Fruit fly (Drosophila melanogaster): ENCODE results near the gene Mfe2.

DNA sequence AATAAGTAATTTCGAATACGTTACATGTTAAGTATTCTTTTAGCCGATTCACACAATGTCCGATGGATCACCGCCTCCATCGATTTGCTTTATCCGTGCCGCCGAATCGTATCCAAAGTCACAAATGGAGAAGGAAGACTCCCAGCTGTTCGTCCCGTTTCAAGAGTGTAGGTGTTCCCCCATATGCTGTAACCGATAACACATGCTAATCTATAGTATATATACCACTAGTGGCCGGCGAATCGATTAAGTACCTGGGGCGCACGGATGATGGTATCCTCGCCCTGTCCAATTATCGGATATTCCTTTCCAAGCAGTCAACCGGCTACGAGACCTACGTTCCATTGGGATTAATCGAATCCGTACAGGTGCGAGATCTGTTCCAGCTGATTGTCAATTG, 26.9 kb downstream of the Mfe2 start, which contains the start of gene ERp44:
- TF ChIP-seq kay (GFP tag; ENCODE audit: borderline replicate concordance) (no peak), Clk (GFP tag; optimal IDR thresholded peaks at IDR 0.05) (no peak), Mnt (GFP tag; optimal IDR thresholded peaks at IDR 0.05) (no peak), Crg-1 (GFP tag; optimal IDR thresholded peaks at IDR 0.05) (no peak)

Measured in whole organism, adult.